Worm (Caenorhabditis elegans): ENCODE data around the gene atln-1.
A peak's percentile ranks its signal among the peaks of the same experiment; 100 is the strongest.

Gene atln-1

ce11 chrIV:2782793-2783540 is 5.5 kb upstream of the atln-1 start, which contains the start of gene Y54G2A.12:
Y54G2A.12 (minus strand) TSS chrIV:2782843.
- TF ChIP-seq sptf-1 (tag; optimal IDR thresholded peaks at IDR 0.05) (no peak), zip-8 (tag; optimal IDR thresholded peaks at IDR 0.05) (no peak), sem-2 (GFP tag; optimal IDR thresholded peaks at IDR 0.05) (no peak), ces-1 (GFP tag; optimal IDR thresholded peaks at IDR 0.05) (no peak), elt-3 (tag; optimal IDR thresholded peaks at IDR 0.05) (no peak), ham-2 (GFP tag; optimal IDR thresholded peaks at IDR 0.05) (no peak), hlh-1 (tag; optimal IDR thresholded peaks at IDR 0.05) (no peak), unc-62 (GFP tag; optimal IDR thresholded peaks at IDR 0.05) (no peak), blmp-1 (tag; optimal IDR thresholded peaks at IDR 0.05) (no peak), mep-1 (tag; optimal IDR thresholded peaks at IDR 0.05) (no peak), drap-1 (GFP tag; optimal IDR thresholded peaks at IDR 0.05) (no peak), ztf-11 (tag; optimal IDR thresholded peaks at IDR 0.05) (no peak), ceh-83 (GFP tag; optimal IDR thresholded peaks at IDR 0.05) (no peak), flh-1 (GFP tag; optimal IDR thresholded peaks at IDR 0.05) (no peak), ceh-39 (tag; optimal IDR thresholded peaks at IDR 0.05) (no peak)

ce11 chrIV:2785057-2785456 is 3.4 kb upstream of the atln-1 start:
- TF ChIP-seq pha-4 (tag; optimal IDR thresholded peaks at IDR 0.05) (peak; percentile 71), ces-1 (GFP tag; optimal IDR thresholded peaks at IDR 0.05) (peak; percentile 90), unc-62 (GFP tag; optimal IDR thresholded peaks at IDR 0.05) (peak; percentile 13), mab-5 (tag; optimal IDR thresholded peaks at IDR 0.05) (no peak)

- TF ChIP-seq lsy-2 (tag; optimal IDR thresholded peaks at IDR 0.05) (no peak), lin-32 (GFP tag; optimal IDR thresholded peaks at IDR 0.05) (no peak), nhr-76 (tag; optimal IDR thresholded peaks at IDR 0.05) (no peak), lin-13 (tag; optimal IDR thresholded peaks at IDR 0.05) (no peak), mab-5 (tag; optimal IDR thresholded peaks at IDR 0.05) (no peak), snpc-4 (tag; optimal IDR thresholded peaks at IDR 0.05) (no peak), bed-3 (GFP tag; optimal IDR thresholded peaks at IDR 0.05) (no peak), M03D4.4 (tag; optimal IDR thresholded peaks at IDR 0.05) (no peak), tbx-8 (GFP tag; optimal IDR thresholded peaks at IDR 0.05) (no peak), hlh-1 (tag; optimal IDR thresholded peaks at IDR 0.05) (no peak), elt-1 (tag; optimal IDR thresholded peaks at IDR 0.05; ENCODE audit: borderline replicate concordance, insufficient read depth) (no peak), pha-4 (tag; optimal IDR thresholded peaks at IDR 0.05) (no peak)
Measured at ce11 chrIV:2793956-2794355, 5.5 kb downstream of the atln-1 start.

- no peak for TF ChIP-seq pha-4 (tag; optimal IDR thresholded peaks at IDR 0.05)
- TF ChIP-seq nhr-28 (tag; optimal IDR thresholded peaks at IDR 0.05) = no peak
- TF ChIP-seq lin-32 (GFP tag; optimal IDR thresholded peaks at IDR 0.05) = no peak
- no peak for TF ChIP-seq unc-39 (tag; optimal IDR thresholded peaks at IDR 0.05)
- TF ChIP-seq ces-1 (GFP tag; optimal IDR thresholded peaks at IDR 0.05) = no peak
- TF ChIP-seq drap-1 (GFP tag; optimal IDR thresholded peaks at IDR 0.05) = no peak
- no peak for TF ChIP-seq tbx-8 (GFP tag; optimal IDR thresholded peaks at IDR 0.05)
- TF ChIP-seq nhr-2 (tag; optimal IDR thresholded peaks at IDR 0.05) = no peak
- no peak for TF ChIP-seq nhr-76 (tag; optimal IDR thresholded peaks at IDR 0.05)
- TF ChIP-seq bed-3 (GFP tag; optimal IDR thresholded peaks at IDR 0.05) = no peak
- no peak for TF ChIP-seq ceh-39 (tag; optimal IDR thresholded peaks at IDR 0.05)
- TF ChIP-seq nhr-12 (tag; optimal IDR thresholded peaks at IDR 0.05) = no peak
- no peak for TF ChIP-seq mab-5 (tag; optimal IDR thresholded peaks at IDR 0.05)
- TF ChIP-seq snpc-4 (tag; optimal IDR thresholded peaks at IDR 0.05) = no peak
- TF ChIP-seq unc-62 (GFP tag; optimal IDR thresholded peaks at IDR 0.05) = no peak
- no peak for TF ChIP-seq nhr-237 (tag; optimal IDR thresholded peaks at IDR 0.05)
- TF ChIP-seq flh-1 (GFP tag; optimal IDR thresholded peaks at IDR 0.05) = no peak
- no peak for TF ChIP-seq ztf-11 (tag; optimal IDR thresholded peaks at IDR 0.05)
Measured at ce11 chrIV:2798339-2798738, 9.8 kb downstream of the atln-1 start, which contains the start of gene Y54G2A.52. Y54G2A.52 (minus strand) TSS chrIV:2798686.

ce11 chrIV:2799389-2799788 is 10.9 kb downstream of the atln-1 start, which contains the start of gene Y54G2A.10:
Y54G2A.10 (plus strand) TSS chrIV:2799689.
- TF ChIP-seq tbx-8 (GFP tag; optimal IDR thresholded peaks at IDR 0.05) (no peak), unc-62 (GFP tag; optimal IDR thresholded peaks at IDR 0.05) (no peak), sem-2 (GFP tag; optimal IDR thresholded peaks at IDR 0.05) (no peak), nhr-2 (tag; optimal IDR thresholded peaks at IDR 0.05) (no peak), elt-3 (tag; optimal IDR thresholded peaks at IDR 0.05) (no peak), blmp-1 (tag; optimal IDR thresholded peaks at IDR 0.05) (no peak), ham-2 (GFP tag; optimal IDR thresholded peaks at IDR 0.05) (no peak), cnd-1 (tag; optimal IDR thresholded peaks at IDR 0.05) (no peak), nhr-12 (tag; optimal IDR thresholded peaks at IDR 0.05) (no peak), nhr-76 (tag; optimal IDR thresholded peaks at IDR 0.05) (no peak), unc-39 (tag; optimal IDR thresholded peaks at IDR 0.05) (no peak), drap-1 (GFP tag; optimal IDR thresholded peaks at IDR 0.05) (no peak), M03D4.4 (tag; optimal IDR thresholded peaks at IDR 0.05) (no peak), nhr-28 (tag; optimal IDR thresholded peaks at IDR 0.05) (no peak), ceh-83 (GFP tag; optimal IDR thresholded peaks at IDR 0.05) (no peak), ces-1 (GFP tag; optimal IDR thresholded peaks at IDR 0.05) (no peak), snpc-4 (tag; optimal IDR thresholded peaks at IDR 0.05) (no peak), nhr-237 (tag; optimal IDR thresholded peaks at IDR 0.05) (no peak)
